Worm (Caenorhabditis elegans) whole organism, mixed stage, embryonic: ENCODE results near the gene W07B8.4.

Source experiments
- ceh-43 ChIP-seq: fragments of 200-800 bp; sonication (Bioruptor generic); optimal IDR thresholded peaks from 2 replicates; lab custom pipeline; 2018; ENCODE audit warnings: mild to moderate bottlenecking, missing genetic modification characterization, moderate library complexity, missing compliant biosample characterization
- cnd-1 ChIP-seq: fragments of 200-800 bp; sonication (Bioruptor generic); optimal IDR thresholded peaks from 2 replicates; lab custom pipeline; 2018; ENCODE audit warnings: mild to moderate bottlenecking, missing genetic modification characterization, missing compliant biosample characterization
- elt-3 ChIP-seq: fragments of 150-350 bp; optimal IDR thresholded peaks from 2 replicates; lab custom pipeline; 2014; ENCODE audit warnings: missing biosample characterization, missing genetic modification characterization
- lin-13 ChIP-seq: fragments of 150-350 bp; optimal IDR thresholded peaks from 2 replicates; lab custom pipeline; 2014; ENCODE audit warnings: missing biosample characterization, missing genetic modification characterization
- lsy-2 ChIP-seq: fragments of 150-350 bp; optimal IDR thresholded peaks from 2 replicates; lab custom pipeline; 2014; ENCODE audit warnings: missing biosample characterization, missing genetic modification characterization
- nhr-2 ChIP-seq: fragments of 150-350 bp; optimal IDR thresholded peaks from 2 replicates; lab custom pipeline; 2014; ENCODE audit warnings: missing biosample characterization, missing genetic modification characterization
- nhr-237 ChIP-seq: fragments of 150-350 bp; optimal IDR thresholded peaks from 2 replicates; lab custom pipeline; 2014; ENCODE audit warnings: missing biosample characterization, missing genetic modification characterization
- tbx-8 ChIP-seq: fragments of 200-800 bp; sonication (Bioruptor generic); optimal IDR thresholded peaks from 2 replicates; lab custom pipeline; 2018; ENCODE audit warnings: mild to moderate bottlenecking, missing genetic modification characterization, moderate library complexity, missing compliant biosample characterization
- ztf-11 ChIP-seq: fragments of 150-350 bp; optimal IDR thresholded peaks from 2 replicates; lab custom pipeline; 2014; ENCODE audit warnings: missing biosample characterization, missing genetic modification characterization

DNA sequence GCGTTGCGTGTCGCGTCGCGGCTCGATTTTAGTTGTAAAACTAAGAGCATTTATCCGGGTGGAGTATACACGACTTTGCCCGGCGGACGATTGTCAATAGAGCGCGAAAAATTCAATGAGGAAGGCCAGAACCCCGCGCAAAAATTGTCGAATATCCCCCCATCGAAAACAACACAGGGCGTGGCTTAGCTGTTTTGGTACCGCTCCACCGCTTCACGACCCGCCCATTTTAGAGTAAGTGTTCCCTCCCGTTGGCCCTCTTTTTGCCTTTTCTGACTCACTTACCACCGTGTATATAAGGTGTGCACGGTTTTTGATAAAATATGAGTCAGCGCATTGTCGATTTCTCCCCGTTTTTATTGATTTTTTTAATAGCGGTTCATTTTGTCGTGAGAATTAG, 21.7 kb upstream of the W07B8.4 start:
- no peak for TF ChIP-seq lsy-2 (tag; lab: Kevin White, UChicago)
- no peak for TF ChIP-seq cnd-1
- TF ChIP-seq ztf-11 (tag; lab: Kevin White, UChicago), result no peak
- TF ChIP-seq nhr-237 (tag; lab: Kevin White, UChicago), result no peak
- no peak for TF ChIP-seq nhr-2 (tag; lab: Kevin White, UChicago)
- TF ChIP-seq lin-13 (tag; lab: Kevin White, UChicago), result no peak
- no peak for TF ChIP-seq tbx-8
- no peak for TF ChIP-seq ceh-43
- TF ChIP-seq elt-3, result no peak
